Worm (Caenorhabditis elegans) whole organism, early embryonic: ENCODE results near the gene C29E4.10.

Source experiments
- B0310.2 ChIP-seq: sonication (generic microtip); optimal IDR thresholded peaks from 2 replicates; lab custom pipeline; 2016; ENCODE audit warnings: mild to moderate bottlenecking, missing genetic modification characterization, missing compliant biosample characterization
- F13C5.2 ChIP-seq: sonication (generic microtip); optimal IDR thresholded peaks from 2 replicates; lab custom pipeline; 2017; ENCODE audit warnings: mild to moderate bottlenecking, missing genetic modification characterization, inconsistent platforms, missing compliant biosample characterization
- aly-1 ChIP-seq: sonication (generic microtip); optimal IDR thresholded peaks from 2 replicates; lab custom pipeline; 2016; ENCODE audit warnings: missing genetic modification characterization, missing compliant biosample characterization
- ama-1 ChIP-seq: fragments of 150-350 bp; optimal IDR thresholded peaks from 2 replicates; lab custom pipeline; 2014
- ceh-13 ChIP-seq: fragments of 200-800 bp; sonication (Bioruptor generic); optimal IDR thresholded peaks from 2 replicates; lab custom pipeline; 2018; ENCODE audit warnings: mild to moderate bottlenecking, missing genetic modification characterization, missing compliant biosample characterization
- ceh-36 ChIP-seq: sonication (generic microtip); optimal IDR thresholded peaks from 2 replicates; lab custom pipeline; 2016; ENCODE audit warnings: missing genetic modification characterization, inconsistent platforms, missing compliant biosample characterization
- ets-7 ChIP-seq: sonication (generic microtip); optimal IDR thresholded peaks from 2 replicates; lab custom pipeline; 2016; ENCODE audit warnings: missing genotype, missing genetic modification characterization, missing compliant biosample characterization
- flt-1 ChIP-seq: fragments of 200-800 bp; sonication (Bioruptor generic); IDR thresholded peaks from 2 replicates; pipeline ENCODE4 v1.3.6; 2022; ENCODE audit warnings: missing genetic modification characterization, missing compliant biosample characterization
- hmbx-1 ChIP-seq: sonication (generic microtip); optimal IDR thresholded peaks from 2 replicates; lab custom pipeline; 2016; ENCODE audit warnings: mild to moderate bottlenecking, missing genetic modification characterization, missing compliant biosample characterization
- hmg-4 ChIP-seq: fragments of 200-800 bp; sonication (Bioruptor generic); optimal IDR thresholded peaks from 2 replicates; lab custom pipeline; 2018; ENCODE audit warnings: mild to moderate bottlenecking, missing genetic modification characterization, missing compliant biosample characterization
- hnd-1 ChIP-seq: sonication (generic microtip); optimal IDR thresholded peaks from 2 replicates; lab custom pipeline; 2016; ENCODE audit warnings: missing genetic modification characterization, missing compliant biosample characterization
- pes-1 ChIP-seq: fragments of 200-800 bp; sonication (Bioruptor generic); IDR thresholded peaks from 2 replicates; pipeline ENCODE4 v1.3.6; 2022; ENCODE audit warnings: missing genetic modification reagents, missing genetic modification characterization, missing compliant biosample characterization
- scrt-1 ChIP-seq: fragments of 200-800 bp; sonication (Bioruptor generic); IDR thresholded peaks from 2 replicates; pipeline ENCODE4 v1.3.6; 2022; ENCODE audit warnings: missing genetic modification characterization, missing compliant biosample characterization
- sea-1 ChIP-seq: fragments of 200-800 bp; sonication (Bioruptor generic); conservative IDR thresholded peaks from 2 replicates; pipeline ENCODE4 v1.3.6; 2022; ENCODE audit warnings: missing genetic modification characterization, missing compliant biosample characterization
- tbx-11 ChIP-seq: fragments of 200-800 bp; sonication (Bioruptor generic); IDR thresholded peaks from 2 replicates; pipeline ENCODE4 v1.3.6; 2022; ENCODE audit warnings: missing genetic modification characterization, missing compliant biosample characterization
- tbx-37 ChIP-seq: fragments of 200-800 bp; sonication (Bioruptor generic); conservative IDR thresholded peaks from 2 replicates; pipeline ENCODE4 v1.3.6; 2022; ENCODE audit warnings: missing genetic modification reagents, missing genetic modification characterization, missing compliant biosample characterization
- tra-4 ChIP-seq: sonication (generic microtip); optimal IDR thresholded peaks from 2 replicates; lab custom pipeline; 2017; ENCODE audit warnings: missing genetic modification characterization, missing compliant biosample characterization

The C29E4.10 gene

ce11 chrIII:7937548-7937947 lies at the start of gene C29E4.10:
C29E4.10 (plus strand) TSS chrIII:7937848.
- TF ChIP-seq B0310.2 (tag; lab: Kevin White, UChicago) (no peak), scrt-1 (no peak), ceh-36 (tag; lab: Kevin White, UChicago) (no peak), hnd-1 (tag; lab: Kevin White, UChicago) (no peak), F13C5.2 (tag; lab: Kevin White, UChicago) (no peak), ceh-13 (no peak), aly-1 (tag; lab: Kevin White, UChicago) (no peak), hmbx-1 (tag; lab: Kevin White, UChicago) (no peak), pes-1 (GFP tag; lab: Robert Waterston, UW) (no peak), tra-4 (tag; lab: Kevin White, UChicago) (no peak), tbx-37 (GFP tag; lab: Robert Waterston, UW) (no peak), sea-1 (GFP tag; lab: Robert Waterston, UW) (no peak), hmg-4 (GFP tag; lab: Kevin White, UChicago) (no peak), ama-1 (lab: Kevin White, UChicago) (no peak), tbx-11 (no peak), ets-7 (no peak), flt-1 (GFP tag; lab: Robert Waterston, UW) (no peak)

- no peak for TF ChIP-seq F13C5.2 (tag; lab: Kevin White, UChicago)
- TF ChIP-seq sea-1 (GFP tag; lab: Robert Waterston, UW) = no peak
- TF ChIP-seq tbx-11 = no peak
- no peak for TF ChIP-seq pes-1 (GFP tag; lab: Robert Waterston, UW)
These were observed 48.6 kb upstream of the C29E4.10 start for ce11 chrIII:7889036-7889435.

- no peak for TF ChIP-seq scrt-1
- peak; percentile 58; the same call in 1 of the 2 replicates for TF ChIP-seq sea-1 (GFP tag; lab: Robert Waterston, UW)
- TF ChIP-seq F13C5.2 (tag; lab: Kevin White, UChicago) = peak; percentile 10
These were observed 45.9 kb upstream of the C29E4.10 start, which contains the start of the genes ZK688.5 and fahd-1 for ce11 chrIII:7891573-7892306. ZK688.5 (minus strand) TSS chrIII:7891623. fahd-1 (plus strand) TSS chrIII:7892256.

- TF ChIP-seq ets-7 (no peak), scrt-1 (no peak), hmg-4 (GFP tag; lab: Kevin White, UChicago) (no peak), sea-1 (GFP tag; lab: Robert Waterston, UW) (no peak), tbx-37 (GFP tag; lab: Robert Waterston, UW) (no peak), hmbx-1 (tag; lab: Kevin White, UChicago) (no peak), aly-1 (tag; lab: Kevin White, UChicago) (no peak), ama-1 (lab: Kevin White, UChicago) (no peak), tra-4 (tag; lab: Kevin White, UChicago) (no peak)
These were observed 45.3 kb upstream of the C29E4.10 start for ce11 chrIII:7892333-7892732.

ce11 chrIII:7893224-7893623 lies 44.4 kb upstream of the C29E4.10 start:
- TF ChIP-seq B0310.2 (tag; lab: Kevin White, UChicago) = no peak
- no peak for TF ChIP-seq sea-1 (GFP tag; lab: Robert Waterston, UW)
- no peak for TF ChIP-seq flt-1 (GFP tag; lab: Robert Waterston, UW)
- TF ChIP-seq ama-1 (lab: Kevin White, UChicago) = no peak

ce11 chrIII:7894724-7895123 lies 42.9 kb upstream of the C29E4.10 start, which contains the start of gene ZK688.4:
ZK688.4 (plus strand) TSS chrIII:7895024.
- TF ChIP-seq sea-1 (GFP tag; lab: Robert Waterston, UW) = no peak
- no peak for TF ChIP-seq ceh-36 (tag; lab: Kevin White, UChicago)
- no peak for TF ChIP-seq pes-1 (GFP tag; lab: Robert Waterston, UW)
- TF ChIP-seq ets-7 = no peak
- no peak for TF ChIP-seq tbx-37 (GFP tag; lab: Robert Waterston, UW)
- no peak for TF ChIP-seq ceh-13
- TF ChIP-seq aly-1 (tag; lab: Kevin White, UChicago) = no peak
- TF ChIP-seq scrt-1 = no peak
- no peak for TF ChIP-seq B0310.2 (tag; lab: Kevin White, UChicago)
- TF ChIP-seq hmbx-1 (tag; lab: Kevin White, UChicago) = no peak

- TF ChIP-seq B0310.2 (tag; lab: Kevin White, UChicago) (no peak), hnd-1 (tag; lab: Kevin White, UChicago) (no peak), tbx-11 (no peak), tbx-37 (GFP tag; lab: Robert Waterston, UW) (no peak), ceh-36 (tag; lab: Kevin White, UChicago) (no peak), F13C5.2 (tag; lab: Kevin White, UChicago) (no peak)
These were observed 40.7 kb upstream of the C29E4.10 start, which contains the start of gene ZK688.10 for ce11 chrIII:7896925-7897324. ZK688.10 (minus strand) TSS chrIII:7897025.

ce11 chrIII:7897733-7898132 lies 39.9 kb upstream of the C29E4.10 start:
- TF ChIP-seq pes-1 (GFP tag; lab: Robert Waterston, UW) = no peak
- no peak for TF ChIP-seq B0310.2 (tag; lab: Kevin White, UChicago)
- TF ChIP-seq tbx-37 (GFP tag; lab: Robert Waterston, UW) = no peak
- TF ChIP-seq tra-4 (tag; lab: Kevin White, UChicago) = no peak
- TF ChIP-seq hmg-4 (GFP tag; lab: Kevin White, UChicago) = no peak
- TF ChIP-seq sea-1 (GFP tag; lab: Robert Waterston, UW) = no peak
- no peak for TF ChIP-seq aly-1 (tag; lab: Kevin White, UChicago)
- no peak for TF ChIP-seq F13C5.2 (tag; lab: Kevin White, UChicago)
- no peak for TF ChIP-seq ets-7
- TF ChIP-seq ceh-13 = no peak
- TF ChIP-seq tbx-11 = no peak
- TF ChIP-seq hmbx-1 (tag; lab: Kevin White, UChicago) = no peak
- no peak for TF ChIP-seq flt-1 (GFP tag; lab: Robert Waterston, UW)
- no peak for TF ChIP-seq hnd-1 (tag; lab: Kevin White, UChicago)
